Fruit fly (Drosophila melanogaster) S2 (cell line): ENCODE data around the gene Kap-alpha3.

ENCODE experiments used
- CG8478 ChIP-seq: fragments of >200 bp; optimal IDR thresholded peaks from 2 replicates; lab custom pipeline; 2018
- CTCF ChIP-seq, 2 experiments: fragments of >200 bp; optimal IDR thresholded peaks; 2 replicates each; lab custom pipeline; 2018

DNA sequence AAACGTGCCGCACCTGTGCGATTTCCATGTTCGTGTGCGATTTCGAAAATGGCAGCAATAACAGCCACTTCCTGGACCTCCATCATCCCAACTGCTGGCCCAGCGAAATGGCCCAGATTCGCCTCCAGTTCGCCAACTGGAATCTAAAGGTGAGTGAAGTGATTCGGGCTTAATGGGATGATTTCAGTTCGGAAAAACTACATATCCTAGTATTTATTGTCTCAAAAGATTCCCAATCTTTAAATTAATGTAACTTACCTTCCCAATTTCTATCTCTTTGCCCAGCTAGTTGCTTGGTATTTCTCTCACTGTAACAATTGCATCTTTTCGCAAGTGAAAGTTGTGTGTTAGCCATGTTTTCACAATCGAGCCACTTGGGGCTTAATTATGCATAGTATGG, 4.4 kb upstream of the Kap-alpha3 start:
- TF ChIP-seq CG8478 (lab: Kevin White, UChicago) (no peak), CTCF (optimal IDR thresholded peaks at IDR 0.05; lab: Kevin White, UChicago) (no peak)
